Fruit fly (Drosophila melanogaster): ENCODE measurements around the gene CG7131.

CG7131 gene

DNA sequence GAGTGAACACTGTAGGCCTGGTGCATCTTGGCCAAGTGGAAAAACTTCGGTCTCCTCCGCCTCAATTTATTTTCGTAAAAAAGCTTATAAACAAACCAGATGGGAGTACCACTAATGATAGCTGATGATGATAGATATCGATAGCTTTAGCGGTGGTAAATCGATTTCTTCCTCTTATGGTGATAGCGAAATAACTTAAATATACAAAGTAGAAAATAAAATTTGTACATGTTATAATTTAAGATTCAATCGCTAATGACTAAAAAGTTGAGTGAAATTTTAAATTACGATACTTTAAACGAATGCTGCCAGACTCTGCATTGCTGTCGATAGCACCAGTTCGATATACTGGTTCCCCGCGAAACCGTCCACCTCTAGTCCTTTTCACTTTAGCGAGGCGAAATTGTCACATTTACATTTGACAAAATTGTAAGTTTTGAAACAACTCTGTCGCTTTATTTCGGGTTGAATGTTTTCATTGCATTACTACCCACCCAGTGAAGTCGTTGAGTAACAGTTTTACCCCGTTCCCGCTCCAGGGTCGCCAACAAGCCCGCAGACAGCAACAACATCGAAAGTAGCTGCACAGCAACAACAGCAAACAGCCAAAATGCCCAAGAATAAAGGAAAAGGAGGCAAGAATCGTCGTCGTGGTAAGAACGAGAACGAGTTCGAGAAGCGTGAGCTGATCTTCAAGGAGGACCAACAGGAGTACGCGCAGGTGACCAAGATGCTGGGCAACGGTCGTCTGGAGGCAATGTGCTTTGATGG is 14.1 kb downstream of the CG7131 start, which contains the start of the genes Vps39 and eIF1A (continued):
- TF ChIP-seq ac (GFP tag; optimal IDR thresholded peaks at IDR 0.05) (no peak), NC2β (GFP tag; optimal IDR thresholded peaks at IDR 0.05) (peak; percentile 50), unc-4 (GFP tag; IDR thresholded peaks at IDR 0.05; ENCODE audit: partially characterized antibody) (peak; percentile 91), Med (GFP tag) (peak; percentile 60), CG18599 (GFP tag; optimal IDR thresholded peaks at IDR 0.05) (peak; percentile 70), Ets65A (GFP tag) (peak; percentile 88), CG6791 (GFP tag; IDR thresholded peaks at IDR 0.05; ENCODE audit: partially characterized antibody) (peak; percentile 74; the same call in 2 of the 3 replicates), pita (GFP tag; optimal IDR thresholded peaks at IDR 0.05) (no peak), Poxn (GFP tag; IDR thresholded peaks at IDR 0.05) (no peak), CG15696 (tag; optimal IDR thresholded peaks at IDR 0.05) (peak; percentile 41), CG7987 (GFP tag; optimal IDR thresholded peaks at IDR 0.05) (no peak), ssp (GFP tag; IDR thresholded peaks at IDR 0.05) (peak; percentile 47), CG16779 (GFP tag; IDR thresholded peaks at IDR 0.05) (no peak), Xrp1 (GFP tag; IDR thresholded peaks at IDR 0.05) (peak; percentile 40; the same call in 1 of the 2 replicates), CG15011 (GFP tag; optimal IDR thresholded peaks at IDR 0.05) (no peak), bcd (GFP tag; optimal IDR thresholded peaks at IDR 0.05) (no peak), Dek (tag; optimal IDR thresholded peaks at IDR 0.05) (peak; percentile 4), az2 (GFP tag; optimal IDR thresholded peaks at IDR 0.05) (peak; percentile 10), CG4730 (GFP tag; IDR thresholded peaks at IDR 0.05) (no peak), stwl (tag; optimal IDR thresholded peaks at IDR 0.05) (peak; percentile 60), CG14860 (GFP tag; IDR thresholded peaks at IDR 0.05; ENCODE audit: partially characterized antibody) (peak; percentile 87), Spps (tag; optimal IDR thresholded peaks at IDR 0.05) (peak; percentile 31), Mad (GFP tag; optimal IDR thresholded peaks at IDR 0.05) (peak; percentile 42), fd3F (GFP tag; optimal IDR thresholded peaks at IDR 0.05) (peak; percentile 27), CG18764 (GFP tag; optimal IDR thresholded peaks at IDR 0.05) (no peak), btn (GFP tag; optimal IDR thresholded peaks at IDR 0.05) (no peak), Hr78 (GFP tag; optimal IDR thresholded peaks at IDR 0.05) (no peak), CrebB (tag; optimal IDR thresholded peaks at IDR 0.05) (no peak), ara (GFP tag; IDR thresholded peaks at IDR 0.05) (no peak), CG1792 (GFP tag; optimal IDR thresholded peaks at IDR 0.05) (no peak), NfI (GFP tag; optimal IDR thresholded peaks at IDR 0.05) (peak; percentile 16), Trl (optimal IDR thresholded peaks at IDR 0.05) (no peak), Trl (GFP tag; optimal IDR thresholded peaks at IDR 0.05) (peak; percentile 29), Neu2 (GFP tag; optimal IDR thresholded peaks at IDR 0.05; ENCODE audit: borderline replicate concordance) (no peak), CG11504 (tag; optimal IDR thresholded peaks at IDR 0.05) (no peak), yki (optimal IDR thresholded peaks at IDR 0.05) (no peak), pho (GFP tag; optimal IDR thresholded peaks at IDR 0.05) (peak; percentile 64), CG10462 (GFP tag; optimal IDR thresholded peaks at IDR 0.05) (no peak), CG10959 (GFP tag; IDR thresholded peaks at IDR 0.05) (no peak), CG9932 (GFP tag; IDR thresholded peaks at IDR 0.05) (peak; percentile 68), pros (GFP tag; optimal IDR thresholded peaks at IDR 0.05) (no peak), jing (GFP tag; optimal IDR thresholded peaks at IDR 0.05) (no peak), wor (GFP tag; IDR thresholded peaks at IDR 0.05) (no peak), vfl (GFP tag; optimal IDR thresholded peaks at IDR 0.05) (no peak), wek (GFP tag; optimal IDR thresholded peaks at IDR 0.05) (peak; percentile 98), trem (tag; optimal IDR thresholded peaks at IDR 0.05) (peak; percentile 95), slbo (GFP tag; IDR thresholded peaks at IDR 0.05) (peak; percentile 56), CG18262 (tag; optimal IDR thresholded peaks at IDR 0.05) (peak; percentile 45), CG33557 (GFP tag; optimal IDR thresholded peaks at IDR 0.05) (no peak), CG10979 (tag; optimal IDR thresholded peaks at IDR 0.05) (peak; percentile 30)

Measured in whole organism, embryonic.